Worm (Caenorhabditis elegans): ENCODE measurements around the gene T04B8.5.

DNA sequence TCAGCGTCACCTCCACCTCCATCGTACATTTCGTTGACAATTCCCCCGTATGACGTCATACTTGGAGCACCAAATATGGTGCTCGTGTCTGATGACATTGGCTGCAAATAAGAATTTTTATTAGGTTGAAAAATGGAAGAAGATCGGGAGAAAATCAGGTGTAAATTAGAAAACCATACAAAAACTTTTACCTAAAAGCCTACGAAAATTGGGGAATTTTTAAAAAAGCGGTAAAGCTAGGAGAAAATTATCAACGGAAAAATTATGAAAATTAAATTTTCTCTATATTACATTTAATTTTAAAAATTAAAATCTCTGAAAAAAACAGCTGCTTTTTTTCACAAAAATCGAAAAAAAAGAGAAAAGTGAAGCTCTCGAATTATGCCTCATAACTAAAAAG lies at the start of gene T04B8.5:
- TF ChIP-seq ama-1 (optimal IDR thresholded peaks at IDR 0.05) (no peak), ets-7 (tag; optimal IDR thresholded peaks at IDR 0.05) (no peak), hmg-4 (GFP tag; optimal IDR thresholded peaks at IDR 0.05) (no peak), ceh-36 (tag; optimal IDR thresholded peaks at IDR 0.05) (no peak), flt-1 (GFP tag; IDR thresholded peaks at IDR 0.05) (no peak), hmbx-1 (tag; optimal IDR thresholded peaks at IDR 0.05) (no peak), tbx-37 (GFP tag; conservative IDR thresholded peaks at IDR 0.05) (no peak), aly-1 (tag; optimal IDR thresholded peaks at IDR 0.05) (no peak), ceh-13 (GFP tag; optimal IDR thresholded peaks at IDR 0.05) (no peak), F13C5.2 (tag; optimal IDR thresholded peaks at IDR 0.05) (no peak), pes-1 (GFP tag; IDR thresholded peaks at IDR 0.05) (no peak)
